Fruit fly (Drosophila melanogaster) whole organism, adult: Measurements from ENCODE around the gene CG5783.
A peak's percentile ranks its signal among the peaks of the same experiment; 100 is the strongest.

Experiments used
- CG11617 ChIP-seq: fragments of 200-800 bp; sonication (Bioruptor generic); optimal IDR thresholded peaks from 2 replicates; lab custom pipeline; 2017; ENCODE audit warnings: mild to moderate bottlenecking, missing biosample characterization, missing genetic modification reagents, missing genetic modification characterization
- CG12768 ChIP-seq: fragments of 200-800 bp; sonication (Bioruptor generic); optimal IDR thresholded peaks from 2 replicates; lab custom pipeline; 2017; ENCODE audit warnings: missing biosample characterization, missing genetic modification characterization, mild to moderate bottlenecking, moderate library complexity, missing genetic modification reagents
- CG14711 ChIP-seq: fragments of 200-800 bp; sonication (Bioruptor generic); optimal IDR thresholded peaks from 2 replicates; lab custom pipeline; 2018; ENCODE audit warnings: missing biosample characterization, mild to moderate bottlenecking, missing genetic modification characterization, moderate library complexity
- CG1620 ChIP-seq: fragments of 200-800 bp; sonication (Bioruptor generic); optimal IDR thresholded peaks from 2 replicates; lab custom pipeline; 2016; ENCODE audit warnings: missing biosample characterization, missing genetic modification characterization
- CG33017 ChIP-seq: fragments of 200-800 bp; sonication (Bioruptor generic); optimal IDR thresholded peaks from 2 replicates; lab custom pipeline; 2018; ENCODE audit warnings: missing biosample characterization, mild to moderate bottlenecking, missing genetic modification characterization, moderate library complexity
- CG5204 ChIP-seq: fragments of 200-800 bp; sonication (Bioruptor generic); optimal IDR thresholded peaks from 2 replicates; lab custom pipeline; 2016; ENCODE audit warnings: missing biosample characterization, missing genetic modification characterization
- CG7045 ChIP-seq: fragments of 200-800 bp; sonication (Bioruptor generic); optimal IDR thresholded peaks from 2 replicates; lab custom pipeline; 2017; ENCODE audit warnings: missing biosample characterization, mild to moderate bottlenecking, missing genetic modification characterization
- CG7101 ChIP-seq: fragments of 200-800 bp; sonication (Bioruptor generic); optimal IDR thresholded peaks from 2 replicates; lab custom pipeline; 2018; ENCODE audit warnings: missing biosample characterization, mild to moderate bottlenecking, missing genetic modification characterization, moderate library complexity
- Clk ChIP-seq: fragments of 200-800 bp; sonication (Bioruptor generic); optimal IDR thresholded peaks from 2 replicates; lab custom pipeline; 2017; ENCODE audit warnings: missing biosample characterization, missing genetic modification characterization
- Crg-1 ChIP-seq: fragments of 200-800 bp; sonication (Bioruptor generic); optimal IDR thresholded peaks from 2 replicates; lab custom pipeline; 2016; ENCODE audit warnings: missing biosample characterization, missing genetic modification characterization
- Hr96 ChIP-seq: fragments of 200-800 bp; sonication (Bioruptor generic); optimal IDR thresholded peaks from 2 replicates; lab custom pipeline; 2016; ENCODE audit warnings: missing biosample characterization, missing genetic modification characterization
- Mnt ChIP-seq: fragments of 200-800 bp; sonication (Bioruptor generic); optimal IDR thresholded peaks from 2 replicates; lab custom pipeline; 2016; ENCODE audit warnings: missing biosample characterization, mild to moderate bottlenecking, missing genetic modification characterization
- bab1 ChIP-seq: fragments of 200-800 bp; sonication (Bioruptor generic); optimal IDR thresholded peaks from 3 replicates; lab custom pipeline; 2019; ENCODE audit warnings: missing biosample characterization, mild to moderate bottlenecking, missing genetic modification characterization, moderate library complexity
- cnc ChIP-seq, 2 experiments: fragments of >200 bp; optimal IDR thresholded peaks; 2 replicates each; lab custom pipeline; 2017
- kay ChIP-seq: fragments of 200-800 bp; sonication (Bioruptor generic); peaks from one replicate; lab custom pipeline; 2016; ENCODE audit warnings: missing biosample characterization, missing genetic modification characterization, borderline replicate concordance
- ovo ChIP-seq: fragments of 200-800 bp; sonication (Bioruptor generic); optimal IDR thresholded peaks from 2 replicates; lab custom pipeline; 2016; ENCODE audit warnings: missing biosample characterization, missing genetic modification characterization
- pad ChIP-seq: fragments of 200-800 bp; sonication (Bioruptor generic); optimal IDR thresholded peaks from 3 replicates; lab custom pipeline; 2017; ENCODE audit warnings: missing biosample characterization, missing genetic modification characterization, mild to moderate bottlenecking, moderate library complexity, missing genetic modification reagents
- tj ChIP-seq: fragments of 200-800 bp; sonication (Bioruptor generic); optimal IDR thresholded peaks from 3 replicates; lab custom pipeline; 2017; ENCODE audit warnings: missing biosample characterization, mild to moderate bottlenecking, missing genetic modification characterization, moderate library complexity
- toe ChIP-seq: fragments of 200-800 bp; sonication (Bioruptor generic); optimal IDR thresholded peaks from 2 replicates; lab custom pipeline; 2016; ENCODE audit warnings: missing biosample characterization, missing genetic modification characterization

The CG5783 gene

dm6 chr2L:18159172-18159571 lies 3.3 kb downstream of the CG5783 start, which contains the start of gene JMJD4:
JMJD4 (minus strand) TSS chr2L:18159272.
- TF ChIP-seq ovo (GFP tag; lab: Kevin White, UChicago): no peak
- no peak for TF ChIP-seq CG33017 (tag; lab: Kevin White, UChicago)
- TF ChIP-seq CG7045: no peak

dm6 chr2L:18184648-18185243 lies 28.9 kb downstream of the CG5783 start, which contains the start of gene Ptp36E:
Ptp36E (minus strand) TSS chr2L:18185007.
- peak; percentile 27 for TF ChIP-seq pad (GFP tag; lab: Kevin White, UChicago)
- TF ChIP-seq tj (GFP tag; lab: Kevin White, UChicago): no peak
- TF ChIP-seq Crg-1: no peak
- TF ChIP-seq CG7101 (tag; lab: Kevin White, UChicago): peak; percentile 65
- no peak for TF ChIP-seq cnc (optimal IDR thresholded peaks at IDR 0.05; lab: Kevin White, UChicago)
- peak; percentile 71 for TF ChIP-seq CG12768 (GFP tag; lab: Kevin White, UChicago)
- TF ChIP-seq Hr96 (GFP tag; lab: Kevin White, UChicago): no peak
- TF ChIP-seq CG5204 (GFP tag; lab: Kevin White, UChicago): peak; percentile 12
- TF ChIP-seq Mnt: peak; percentile 18
- TF ChIP-seq CG33017 (tag; lab: Kevin White, UChicago): peak; percentile 80
- no peak for TF ChIP-seq kay
- peak; percentile 54 for TF ChIP-seq CG14711 (tag; lab: Kevin White, UChicago)
- TF ChIP-seq Clk: peak; percentile 2

dm6 chr2L:18186695-18187094 lies 30.9 kb downstream of the CG5783 start:
- TF ChIP-seq CG11617: no peak
- TF ChIP-seq CG7101 (tag; lab: Kevin White, UChicago): no peak
- TF ChIP-seq Crg-1: no peak
- no peak for TF ChIP-seq CG12768 (GFP tag; lab: Kevin White, UChicago)
- no peak for TF ChIP-seq CG33017 (tag; lab: Kevin White, UChicago)
- TF ChIP-seq Hr96 (GFP tag; lab: Kevin White, UChicago): no peak
- no peak for TF ChIP-seq CG1620 (GFP tag; lab: Kevin White, UChicago)
- TF ChIP-seq ovo (GFP tag; lab: Kevin White, UChicago): no peak
- no peak for TF ChIP-seq kay
- no peak for TF ChIP-seq bab1 (GFP tag; lab: Kevin White, UChicago)
- no peak for TF ChIP-seq tj (GFP tag; lab: Kevin White, UChicago)

- TF ChIP-seq pad (GFP tag; lab: Kevin White, UChicago) (no peak), toe (GFP tag; lab: Kevin White, UChicago) (no peak), tj (GFP tag; lab: Kevin White, UChicago) (no peak), ovo (GFP tag; lab: Kevin White, UChicago) (no peak), CG12768 (GFP tag; lab: Kevin White, UChicago) (no peak), CG7045 (no peak), Hr96 (GFP tag; lab: Kevin White, UChicago) (no peak), CG33017 (tag; lab: Kevin White, UChicago) (no peak), Clk (no peak)
These were observed 47.0 kb downstream of the CG5783 start for dm6 chr2L:18202811-18203210.
